Worm (Caenorhabditis elegans): ENCODE measurements around the gene gar-3.

gar-3 gene

ce11 chrV:14530813-14531212, 48.7 kb downstream of the gar-3 start, which contains the start of gene kcnl-4:
kcnl-4 (plus strand) TSS chrV:14531113.
- no peak for TF ChIP-seq lir-3 (tag; optimal IDR thresholded peaks at IDR 0.05; ENCODE audit: poor library complexity)
- TF ChIP-seq grh-1 (GFP tag; IDR thresholded peaks at IDR 0.05), result no peak
- no peak for TF ChIP-seq hpl-2 (GFP tag; optimal IDR thresholded peaks at IDR 0.05)
- no peak for TF ChIP-seq C04F5.9 (tag; optimal IDR thresholded peaks at IDR 0.05)
- no peak for TF ChIP-seq aha-1 (tag; optimal IDR thresholded peaks at IDR 0.05)
- no peak for TF ChIP-seq unc-86 (tag; optimal IDR thresholded peaks at IDR 0.05)

DNA sequence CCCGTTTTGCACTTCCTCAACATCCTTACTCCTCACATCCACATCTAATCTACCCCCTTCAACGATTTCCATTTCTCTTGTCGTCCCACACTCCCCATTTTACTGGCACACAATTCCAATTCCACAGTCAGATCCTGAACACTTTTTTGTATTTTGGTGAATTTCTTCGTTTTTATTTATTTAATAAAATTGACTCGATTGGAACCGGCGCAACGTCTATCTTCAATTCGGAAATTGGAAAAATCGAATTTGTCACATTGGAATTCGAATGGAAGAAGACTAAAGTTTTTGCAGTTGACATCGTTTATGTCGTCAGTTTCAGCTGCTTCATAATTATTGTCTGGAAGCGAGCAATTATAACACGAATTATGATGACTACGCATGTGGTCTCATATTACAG, 52.3 kb downstream of the gar-3 start:
- no peak for TF ChIP-seq egl-13 (tag; optimal IDR thresholded peaks at IDR 0.05)
- no peak for TF ChIP-seq lir-3 (tag; optimal IDR thresholded peaks at IDR 0.05; ENCODE audit: poor library complexity)
- no peak for TF ChIP-seq aly-2 (tag; optimal IDR thresholded peaks at IDR 0.05)
- TF ChIP-seq ceh-63 (GFP tag; optimal IDR thresholded peaks at IDR 0.05), result no peak
- TF ChIP-seq nhr-71 (tag; optimal IDR thresholded peaks at IDR 0.05), result no peak
- no peak for TF ChIP-seq lin-35 (GFP tag; optimal IDR thresholded peaks at IDR 0.05)
- TF ChIP-seq C04F5.9 (tag; optimal IDR thresholded peaks at IDR 0.05), result no peak
- TF ChIP-seq nhr-85 (tag), result no peak
- TF ChIP-seq hlh-4 (tag; optimal IDR thresholded peaks at IDR 0.05), result no peak
- TF ChIP-seq efl-3 (GFP tag; optimal IDR thresholded peaks at IDR 0.05), result no peak
- no peak for TF ChIP-seq ceh-8 (GFP tag; optimal IDR thresholded peaks at IDR 0.05)
- no peak for TF ChIP-seq nhr-11 (tag; optimal IDR thresholded peaks at IDR 0.05)
- TF ChIP-seq ama-1 (optimal IDR thresholded peaks at IDR 0.05), result no peak
- no peak for TF ChIP-seq tbx-2 (tag; optimal IDR thresholded peaks at IDR 0.05)
- TF ChIP-seq snpc-4 (tag; optimal IDR thresholded peaks at IDR 0.05), result no peak
- no peak for TF ChIP-seq jun-1 (tag; optimal IDR thresholded peaks at IDR 0.05)
- TF ChIP-seq lin-13 (GFP tag; optimal IDR thresholded peaks at IDR 0.05), result no peak
- TF ChIP-seq egl-27 (tag; optimal IDR thresholded peaks at IDR 0.05), result no peak
- no peak for TF ChIP-seq rnt-1 (tag; optimal IDR thresholded peaks at IDR 0.05)

DNA sequence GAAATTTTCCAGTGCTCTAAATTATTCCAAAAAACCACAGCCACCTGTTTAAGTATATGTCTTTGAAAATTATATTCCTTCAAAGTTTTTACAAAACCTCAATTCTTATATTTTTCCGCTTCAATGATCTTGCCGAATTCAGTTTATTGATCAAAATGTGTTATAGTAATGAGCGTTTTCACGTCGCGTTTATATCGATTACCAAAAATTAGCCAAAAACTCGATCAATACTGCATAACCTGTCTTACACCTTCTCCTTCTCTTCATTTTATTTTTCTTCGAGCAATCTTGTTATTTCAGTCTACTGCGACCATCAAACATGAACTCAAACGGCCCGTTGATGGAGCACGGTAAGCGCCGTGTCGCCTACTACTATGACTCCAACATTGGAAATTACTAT, 54.4 kb downstream of the gar-3 start, which contains the start of gene hda-1:
Gene hda-1, plus strand, starts transcription at position 301 of the 400 bp plus-strand sequence.
- TF ChIP-seq unc-130 (tag; optimal IDR thresholded peaks at IDR 0.05), result no peak

DNA sequence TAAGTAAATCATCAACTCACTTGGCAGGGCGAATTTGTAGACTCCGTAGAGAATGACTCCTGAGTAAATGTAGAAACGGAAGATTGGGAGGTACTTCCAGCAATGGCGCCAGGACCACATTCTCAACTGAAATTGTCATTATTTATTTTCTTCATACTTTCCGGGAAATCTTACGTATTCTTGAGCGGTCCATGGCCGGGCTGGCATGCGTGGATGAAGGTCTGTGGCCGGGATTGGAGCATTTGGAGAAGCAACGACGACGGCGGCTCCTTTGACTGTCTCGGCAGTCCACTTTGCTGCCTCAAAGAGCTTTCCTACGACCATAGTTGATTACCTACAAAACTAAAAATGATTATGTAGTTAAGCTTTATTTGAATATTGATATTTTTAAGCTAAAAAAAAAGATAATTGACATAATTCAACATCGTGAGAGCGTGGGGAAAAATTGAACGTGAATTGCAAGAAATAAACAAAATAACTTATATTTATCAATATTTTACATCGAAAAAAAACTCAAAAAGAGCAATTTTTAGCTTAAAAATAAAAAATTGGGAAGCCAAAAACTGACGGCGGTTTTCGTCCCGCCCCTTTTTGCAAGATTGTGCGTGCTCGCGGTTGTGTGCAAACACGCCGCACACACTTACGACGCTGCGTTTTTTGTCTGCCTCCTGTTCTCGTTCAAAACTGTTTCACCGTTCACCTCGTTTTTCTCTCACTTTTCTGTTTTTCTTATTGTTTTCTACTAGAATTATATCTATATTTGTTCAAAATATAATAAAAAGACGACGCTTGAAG, 55.5 kb downstream of the gar-3 start, which contains the start of gene ril-1:
Gene ril-1, minus strand, starts transcription at position 342 of the 795 bp plus-strand sequence.
- TF ChIP-seq ces-1 (GFP tag; optimal IDR thresholded peaks at IDR 0.05), result no peak
- TF ChIP-seq irx-1 (tag; optimal IDR thresholded peaks at IDR 0.05), result no peak
- no peak for TF ChIP-seq egl-27 (tag; optimal IDR thresholded peaks at IDR 0.05)
- TF ChIP-seq nhr-76 (tag; optimal IDR thresholded peaks at IDR 0.05), result no peak
- TF ChIP-seq snu-23 (GFP tag; optimal IDR thresholded peaks at IDR 0.05), result peak; percentile 50
- TF ChIP-seq vab-15 (tag; optimal IDR thresholded peaks at IDR 0.05), result no peak
- TF ChIP-seq ama-1 (optimal IDR thresholded peaks at IDR 0.05), result no peak
- no peak; the same call in 1 of the 2 replicates for TF ChIP-seq nhr-19 (GFP tag; conservative IDR thresholded peaks at IDR 0.05)
- no peak for TF ChIP-seq ceh-8 (GFP tag; optimal IDR thresholded peaks at IDR 0.05)
- peak; percentile 55 for TF ChIP-seq nhr-71 (tag; optimal IDR thresholded peaks at IDR 0.05)
- TF ChIP-seq rnt-1 (tag; optimal IDR thresholded peaks at IDR 0.05), result peak; percentile 35
- TF ChIP-seq zip-4 (GFP tag; optimal IDR thresholded peaks at IDR 0.05), result no peak
- no peak for TF ChIP-seq fos-1 (tag; optimal IDR thresholded peaks at IDR 0.05)
- TF ChIP-seq unc-30 (tag; optimal IDR thresholded peaks at IDR 0.05), result no peak
- peak in 1 of 2 experiments; percentile 8 for TF ChIP-seq mdl-1 (tag; optimal IDR thresholded peaks at IDR 0.05)
- TF ChIP-seq xbp-1 (tag; optimal IDR thresholded peaks at IDR 0.05), result peak; percentile 15
- TF ChIP-seq blmp-1 (tag; optimal IDR thresholded peaks at IDR 0.05), result no peak
- TF ChIP-seq hlh-4 (tag; optimal IDR thresholded peaks at IDR 0.05), result no peak
- no peak for TF ChIP-seq nhr-28 (tag; optimal IDR thresholded peaks at IDR 0.05)
- TF ChIP-seq unc-86 (tag; optimal IDR thresholded peaks at IDR 0.05), result no peak
- TF ChIP-seq nhr-47 (tag; optimal IDR thresholded peaks at IDR 0.05), result peak; percentile 38
- no peak for TF ChIP-seq snpc-4 (tag; optimal IDR thresholded peaks at IDR 0.05)
- no peak for TF ChIP-seq aha-1 (tag; optimal IDR thresholded peaks at IDR 0.05)
- no peak for TF ChIP-seq C04F5.9 (tag; optimal IDR thresholded peaks at IDR 0.05)
- no peak for TF ChIP-seq pqm-1 (tag; optimal IDR thresholded peaks at IDR 0.05)
- peak; percentile 23 to 57 for TF ChIP-seq lin-35 (GFP tag; optimal IDR thresholded peaks at IDR 0.05)
- no peak for TF ChIP-seq mef-2 (tag; optimal IDR thresholded peaks at IDR 0.05)
- no peak for TF ChIP-seq pax-3 (tag; optimal IDR thresholded peaks at IDR 0.05)
- TF ChIP-seq tlp-1 (tag; optimal IDR thresholded peaks at IDR 0.05), result no peak
- no peak for TF ChIP-seq hpl-2 (GFP tag; optimal IDR thresholded peaks at IDR 0.05)
- no peak for TF ChIP-seq elt-3 (tag; optimal IDR thresholded peaks at IDR 0.05)
- TF ChIP-seq lin-15B (tag; optimal IDR thresholded peaks at IDR 0.05), result no peak
- no peak for TF ChIP-seq ztf-4 (tag; optimal IDR thresholded peaks at IDR 0.05)
